Worm (Caenorhabditis elegans) whole organism, L1 larva: Measurements from ENCODE around the gene F53H1.3.

Source experiments
- F16B12.6 ChIP-seq: fragments of 150-350 bp; optimal IDR thresholded peaks from 2 replicates; lab custom pipeline; 2014; ENCODE audit warnings: missing biosample characterization, missing genetic modification characterization
- Y116A8C.19 ChIP-seq: sonication (generic microtip); optimal IDR thresholded peaks from 2 replicates; lab custom pipeline; 2016; ENCODE audit warnings: missing compliant biosample characterization, missing genetic modification characterization, borderline replicate concordance
- alr-1 ChIP-seq: fragments of 200-800 bp; sonication (Bioruptor generic); optimal IDR thresholded peaks from 2 replicates; lab custom pipeline; 2018; ENCODE audit warnings: borderline replicate concordance, mild to moderate bottlenecking, missing genetic modification characterization, missing compliant biosample characterization
- ceh-63 ChIP-seq: fragments of 200-800 bp; sonication (Bioruptor generic); optimal IDR thresholded peaks from 2 replicates; lab custom pipeline; 2018; ENCODE audit warnings: mild to moderate bottlenecking, missing genetic modification characterization, missing compliant biosample characterization
- ceh-8 ChIP-seq: fragments of 200-800 bp; sonication (Bioruptor generic); optimal IDR thresholded peaks from 2 replicates; lab custom pipeline; 2018; ENCODE audit warnings: mild to moderate bottlenecking, missing genetic modification characterization, moderate library complexity, missing compliant biosample characterization
- ceh-90 ChIP-seq: sonication (generic microtip); optimal IDR thresholded peaks from 2 replicates; lab custom pipeline; 2016; ENCODE audit warnings: missing genetic modification characterization, missing compliant biosample characterization
- efl-1 ChIP-seq, 4 experiments: fragments of 150-350 bp; optimal IDR thresholded peaks in 3 of 4; peaks in 1 of 4; 1 replicate in 1 of 4; 2 replicates in 3 of 4; lab custom pipeline; 2014; ENCODE audit warnings: missing biosample characterization in 2 of 4, missing genetic modification characterization in 2 of 4, missing genetic modification reagents in 2 of 4
- egl-13 ChIP-seq: sonication (generic microtip); optimal IDR thresholded peaks from 2 replicates; lab custom pipeline; 2016; ENCODE audit warnings: missing genotype, missing genetic modification reagents, missing genetic modification characterization, missing compliant biosample characterization
- elt-2 ChIP-seq: sonication (generic microtip); optimal IDR thresholded peaks from 2 replicates; lab custom pipeline; 2016; ENCODE audit warnings: missing genetic modification characterization, mild to moderate bottlenecking, inconsistent platforms, missing compliant biosample characterization, missing genetic modification reagents
- elt-3 ChIP-seq, 6 experiments: fragments of 150-350 bp in 1 of 6; sonication (generic microtip); optimal IDR thresholded peaks; 2 replicates each; lab custom pipeline; 2017 to 2018; ENCODE audit warnings: missing biosample characterization in 6 of 6, missing genetic modification characterization in 6 of 6, inconsistent platforms in 1 of 6
- fkh-10 ChIP-seq: sonication (generic microtip); optimal IDR thresholded peaks from 2 replicates; lab custom pipeline; 2017; ENCODE audit warnings: missing biosample characterization, missing genetic modification reagents, missing genetic modification characterization
- fkh-4 ChIP-seq: sonication (generic microtip); optimal IDR thresholded peaks from 2 replicates; lab custom pipeline; 2016; ENCODE audit warnings: missing compliant biosample characterization, missing genetic modification characterization, borderline replicate concordance
- fos-1 ChIP-seq: fragments of 150-350 bp; optimal IDR thresholded peaks from 2 replicates; lab custom pipeline; 2014; ENCODE audit warnings: missing biosample characterization, missing genetic modification characterization
- hlh-4 ChIP-seq: sonication (generic microtip); optimal IDR thresholded peaks from 2 replicates; lab custom pipeline; 2016; ENCODE audit warnings: mild to moderate bottlenecking, missing genetic modification characterization, missing compliant biosample characterization
- irx-1 ChIP-seq: sonication (generic microtip); optimal IDR thresholded peaks from 2 replicates; lab custom pipeline; 2016; ENCODE audit warnings: missing genetic modification characterization, missing compliant biosample characterization
- isw-1 ChIP-seq: fragments of 200-800 bp; sonication (Bioruptor generic); IDR thresholded peaks from 2 replicates; pipeline ENCODE4 v1.3.6; 2022; ENCODE audit warnings: missing genetic modification characterization, missing compliant biosample characterization
- jun-1 ChIP-seq: fragments of 150-350 bp; optimal IDR thresholded peaks from 2 replicates; lab custom pipeline; 2014; ENCODE audit warnings: missing biosample characterization, missing genetic modification reagents, missing genetic modification characterization
- lin-13 ChIP-seq: fragments of 150-350 bp; optimal IDR thresholded peaks from 2 replicates; lab custom pipeline; 2014; ENCODE audit warnings: missing biosample characterization, missing genetic modification reagents, missing genetic modification characterization
- lin-35 ChIP-seq, 2 experiments: fragments of 150-350 bp; optimal IDR thresholded peaks; 2 replicates each; lab custom pipeline; 2014; ENCODE audit warnings: missing biosample characterization in 2 of 2, missing genetic modification characterization in 2 of 2, missing genetic modification reagents in 2 of 2
- lir-3 ChIP-seq: sonication (generic microtip); optimal IDR thresholded peaks from 2 replicates; lab custom pipeline; 2016; ENCODE audit warnings: mild to moderate bottlenecking, missing genetic modification characterization, moderate library complexity, missing compliant biosample characterization; ENCODE audit not compliant: poor library complexity
- mab-9 ChIP-seq: fragments of 200-800 bp; sonication (Bioruptor generic); IDR thresholded peaks from 2 replicates; pipeline ENCODE4 v1.3.6; 2022; ENCODE audit warnings: missing genetic modification reagents, missing genetic modification characterization, missing compliant biosample characterization
- mef-2 ChIP-seq: fragments of 150-350 bp; optimal IDR thresholded peaks from 2 replicates; lab custom pipeline; 2014; ENCODE audit warnings: missing biosample characterization, missing genetic modification characterization
- mep-1 ChIP-seq: fragments of 150-350 bp; optimal IDR thresholded peaks from 2 replicates; lab custom pipeline; 2014; ENCODE audit warnings: missing biosample characterization, missing genetic modification characterization
- nhr-12 ChIP-seq: sonication (generic microtip); optimal IDR thresholded peaks from 2 replicates; lab custom pipeline; 2017; ENCODE audit warnings: missing biosample characterization, missing genetic modification characterization
- nhr-19 ChIP-seq: fragments of 200-800 bp; sonication (Bioruptor generic); conservative IDR thresholded peaks from 2 replicates; pipeline ENCODE4 v1.3.6; 2022; ENCODE audit warnings: missing genetic modification characterization, missing compliant biosample characterization
- nhr-20 ChIP-seq: sonication (generic microtip); optimal IDR thresholded peaks from 2 replicates; lab custom pipeline; 2016; ENCODE audit warnings: mild to moderate bottlenecking, missing genetic modification characterization, missing compliant biosample characterization
- nhr-77 ChIP-seq: fragments of 150-350 bp; optimal IDR thresholded peaks from 2 replicates; lab custom pipeline; 2014; ENCODE audit warnings: missing biosample characterization, missing genetic modification characterization
- nhr-85 ChIP-seq: sonication (generic microtip); peaks from one replicate; lab custom pipeline; 2016; ENCODE audit warnings: missing genetic modification characterization, inconsistent platforms, missing compliant biosample characterization
- nhr-90 ChIP-seq: sonication (generic microtip); optimal IDR thresholded peaks from 2 replicates; lab custom pipeline; 2016; ENCODE audit warnings: mild to moderate bottlenecking, missing genetic modification characterization, missing compliant biosample characterization; ENCODE audit not compliant: poor library complexity
- pqm-1 ChIP-seq: sonication (generic microtip); optimal IDR thresholded peaks from 3 replicates; lab custom pipeline; 2017; ENCODE audit warnings: missing biosample characterization, missing genetic modification characterization
- rnt-1 ChIP-seq: sonication (generic microtip); optimal IDR thresholded peaks from 2 replicates; lab custom pipeline; 2016; ENCODE audit warnings: mild to moderate bottlenecking, missing genetic modification characterization, moderate library complexity, missing compliant biosample characterization
- skn-1 ChIP-seq: fragments of 150-350 bp; optimal IDR thresholded peaks from 2 replicates; lab custom pipeline; 2014; ENCODE audit warnings: missing biosample characterization, missing genetic modification characterization
- snu-23 ChIP-seq: sonication (generic microtip); optimal IDR thresholded peaks from 2 replicates; lab custom pipeline; 2016; ENCODE audit warnings: missing genetic modification characterization, missing compliant biosample characterization
- sox-4 ChIP-seq: sonication (generic microtip); optimal IDR thresholded peaks from 2 replicates; lab custom pipeline; 2016; ENCODE audit warnings: missing genetic modification characterization, missing compliant biosample characterization
- sptf-1 ChIP-seq: fragments of 150-350 bp; optimal IDR thresholded peaks from 2 replicates; lab custom pipeline; 2014; ENCODE audit warnings: missing biosample characterization, missing genetic modification characterization
- sup-37 ChIP-seq: fragments of 200-800 bp; sonication (Bioruptor generic); optimal IDR thresholded peaks from 2 replicates; lab custom pipeline; 2018; ENCODE audit warnings: mild to moderate bottlenecking, missing genetic modification characterization, missing compliant biosample characterization
- tbx-2 ChIP-seq: sonication (generic microtip); optimal IDR thresholded peaks from 2 replicates; lab custom pipeline; 2016; ENCODE audit warnings: missing genetic modification characterization, missing compliant biosample characterization
- tlp-1 ChIP-seq: fragments of 150-350 bp; optimal IDR thresholded peaks from 2 replicates; lab custom pipeline; 2014; ENCODE audit warnings: missing biosample characterization, missing genetic modification characterization
- xbp-1 ChIP-seq: sonication (generic microtip); optimal IDR thresholded peaks from 2 replicates; lab custom pipeline; 2016; ENCODE audit warnings: missing genetic modification characterization, missing compliant biosample characterization
- zip-4 ChIP-seq: fragments of 200-800 bp; sonication (Bioruptor generic); optimal IDR thresholded peaks from 2 replicates; lab custom pipeline; 2018; ENCODE audit warnings: mild to moderate bottlenecking, missing genetic modification characterization, moderate library complexity, missing compliant biosample characterization

The F53H1.3 gene

ce11 chrIV:1328682-1329212, at the start of gene F53H1.3 (continued):
- TF ChIP-seq lin-35 (GFP tag; optimal IDR thresholded peaks at IDR 0.05; lab: Kevin White, UChicago) = peak; percentile 55

- TF ChIP-seq skn-1 (tag; lab: Kevin White, UChicago) = no peak
- TF ChIP-seq fos-1 = peak; percentile 12
Observed at ce11 chrIV:1284877-1285276, 44.1 kb upstream of the F53H1.3 start.

DNA sequence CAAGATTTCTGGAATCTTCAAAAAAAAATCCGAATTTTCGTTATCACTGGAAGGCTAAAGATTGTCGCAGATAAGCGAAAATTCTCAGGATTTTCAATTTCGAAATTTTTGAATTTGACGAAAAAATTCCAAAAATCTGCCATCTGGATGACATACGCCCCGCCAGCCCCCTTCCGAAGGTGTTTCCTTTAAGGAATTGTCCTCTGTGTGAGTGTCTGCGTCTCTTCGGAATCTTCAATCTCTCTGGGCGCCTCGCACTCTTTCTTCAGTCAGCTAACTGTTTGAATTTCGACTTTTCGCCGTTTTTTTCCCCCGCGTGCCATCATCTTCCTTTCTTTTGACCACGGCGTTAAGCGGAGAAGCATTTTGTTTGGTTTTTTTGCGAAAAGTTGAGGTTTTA, 42.4 kb upstream of the F53H1.3 start:
- TF ChIP-seq nhr-85 (tag; lab: Kevin White, UChicago) (no peak), egl-13 (tag; lab: Kevin White, UChicago) (no peak), isw-1 (no peak), elt-2 (no peak), nhr-77 (tag; lab: Kevin White, UChicago) (no peak), sup-37 (no peak), fkh-10 (GFP tag; lab: Kevin White, UChicago) (no peak)

ce11 chrIV:1289327-1289726, 39.6 kb upstream of the F53H1.3 start, which contains the start of gene plst-1:
TSS of gene plst-1 (plus strand) at chrIV:1289627.
- TF ChIP-seq Y116A8C.19 (no peak), ceh-63 (GFP tag; lab: Kevin White, UChicago) (no peak), xbp-1 (tag; lab: Kevin White, UChicago) (no peak)

ce11 chrIV:1298984-1299383, 30.0 kb upstream of the F53H1.3 start:
- no peak for TF ChIP-seq pqm-1
- TF ChIP-seq nhr-90 (tag; lab: Kevin White, UChicago) = no peak
- TF ChIP-seq ceh-8 (GFP tag; lab: Kevin White, UChicago) = no peak
- TF ChIP-seq rnt-1 (tag; lab: Kevin White, UChicago) = no peak
- TF ChIP-seq lin-13 (GFP tag; lab: Kevin White, UChicago) = no peak
- TF ChIP-seq hlh-4 (tag; lab: Kevin White, UChicago) = no peak
- TF ChIP-seq nhr-20 (tag; lab: Kevin White, UChicago) = no peak
- TF ChIP-seq nhr-85 (tag; lab: Kevin White, UChicago) = no peak
- TF ChIP-seq jun-1 (tag; lab: Kevin White, UChicago) = no peak
- no peak for TF ChIP-seq nhr-12 (tag; lab: Kevin White, UChicago)
- no peak for TF ChIP-seq F16B12.6 (tag; lab: Kevin White, UChicago)
- no peak for TF ChIP-seq mep-1
- no peak for TF ChIP-seq mab-9 (GFP tag; lab: Robert Waterston, UW)
- no peak for TF ChIP-seq skn-1 (tag; lab: Kevin White, UChicago)

DNA sequence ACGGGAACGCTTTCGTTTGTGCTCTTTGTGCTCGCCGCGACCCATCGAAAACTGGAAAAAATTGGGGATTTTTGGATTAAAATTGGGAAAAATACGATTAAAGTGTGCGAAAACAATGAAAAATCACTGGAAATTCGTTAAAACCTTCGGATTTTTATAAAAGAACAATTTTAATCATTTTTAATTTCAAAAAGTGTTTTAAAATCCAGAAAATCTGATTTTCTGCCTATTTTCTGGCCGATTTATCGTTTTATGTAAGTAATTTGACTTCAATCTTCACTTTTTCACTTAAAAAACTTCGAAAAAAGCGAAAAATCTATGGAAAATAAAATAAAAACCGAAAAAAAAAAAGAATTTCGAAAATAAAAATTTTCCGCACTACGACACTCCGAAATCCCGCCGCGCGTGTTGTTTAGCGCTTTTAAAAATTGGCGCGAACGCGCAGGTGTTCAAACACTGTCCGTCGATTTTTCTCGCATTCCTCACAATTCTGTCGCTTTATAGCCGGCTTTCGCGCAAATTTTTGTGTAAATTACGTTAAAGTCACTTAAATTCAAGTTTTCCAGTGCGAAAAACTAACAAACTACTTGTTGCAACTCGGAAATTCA, 19.3 kb upstream of the F53H1.3 start, which contains the start of the genes ddx-46 and F53H1.4:
ddx-46 (minus strand) TSS at position 51 of the 608 bp plus-strand sequence.
F53H1.4 (plus strand) TSS at position 567 of the 608 bp plus-strand sequence.
- TF ChIP-seq nhr-19 (GFP tag; lab: Robert Waterston, UW) = no peak
- peak; percentile 43 for TF ChIP-seq irx-1 (tag; lab: Kevin White, UChicago)
- peak; percentile 48 for TF ChIP-seq tbx-2
- no peak for TF ChIP-seq sup-37
- peak; percentile 91 to 94 for TF ChIP-seq efl-1 (optimal IDR thresholded peaks at IDR 0.05; lab: Kevin White, UChicago)
- TF ChIP-seq efl-1 (GFP tag; optimal IDR thresholded peaks at IDR 0.05 in 1 of 2; lab: Kevin White, UChicago) = peak; percentile 94 to 99
- TF ChIP-seq elt-3 (tag; optimal IDR thresholded peaks at IDR 0.05; lab: Kevin White, UChicago) = no peak
- no peak for TF ChIP-seq alr-1
- TF ChIP-seq zip-4 (GFP tag; lab: Kevin White, UChicago) = no peak
- peak; percentile 24 for TF ChIP-seq fkh-4 (tag; lab: Kevin White, UChicago)
- TF ChIP-seq ceh-90 (tag; lab: Kevin White, UChicago) = no peak
- no peak for TF ChIP-seq lir-3 (tag; lab: Kevin White, UChicago)
- TF ChIP-seq tlp-1 (tag; lab: Kevin White, UChicago) = no peak
- no peak for TF ChIP-seq mef-2
- peak; percentile 13 for TF ChIP-seq nhr-77 (tag; lab: Kevin White, UChicago)
- TF ChIP-seq sptf-1 (tag; lab: Kevin White, UChicago) = no peak
- TF ChIP-seq lin-35 (GFP tag; optimal IDR thresholded peaks at IDR 0.05; lab: Kevin White, UChicago) = peak; percentile 88 to 93
- TF ChIP-seq xbp-1 (tag; lab: Kevin White, UChicago) = peak; percentile 40
- TF ChIP-seq F16B12.6 (tag; lab: Kevin White, UChicago) = peak; percentile 33
- TF ChIP-seq sox-4 (tag; lab: Kevin White, UChicago) = no peak
- no peak for TF ChIP-seq jun-1 (tag; lab: Kevin White, UChicago)
- no peak for TF ChIP-seq Y116A8C.19
- TF ChIP-seq isw-1 = peak; percentile 57
- peak; percentile 48 for TF ChIP-seq nhr-85 (tag; lab: Kevin White, UChicago)
- TF ChIP-seq snu-23 (GFP tag; lab: Kevin White, UChicago) = peak; percentile 58
